Fruit fly (Drosophila melanogaster): ENCODE measurements around the gene CG11828.

- TF ChIP-seq CG8478 (optimal IDR thresholded peaks at IDR 0.05): no peak
- no peak for TF ChIP-seq CTCF (optimal IDR thresholded peaks at IDR 0.05)
Measured at dm6 chr3R:28875345-28875744, 47.5 kb upstream of the CG11828 start, which contains the start of gene Nepl18.

All from S2 (cell line).